Fruit fly (Drosophila melanogaster) whole organism, embryonic: ENCODE data around the gene Rtnl1.

Source experiments
- Adf1 ChIP-seq: fragments of 200-800 bp; sonication (Bioruptor generic); IDR thresholded peaks from 2 replicates; pipeline ENCODE4 v1.3.6; 2022; ENCODE audit warnings: missing biosample characterization, missing genetic modification characterization
- Atf-2 ChIP-seq: fragments of 200-800 bp; sonication (Bioruptor generic); optimal IDR thresholded peaks from 2 replicates; lab custom pipeline; 2016; ENCODE audit warnings: missing biosample characterization, missing genetic modification characterization
- CG10274 ChIP-seq: fragments of 200-800 bp; sonication (Bioruptor generic); optimal IDR thresholded peaks from 3 replicates; lab custom pipeline; 2017; ENCODE audit warnings: missing biosample characterization, mild to moderate bottlenecking, missing genetic modification characterization
- CG11247 ChIP-seq: fragments of 200-800 bp; sonication (Bioruptor generic); IDR thresholded peaks from 2 replicates; pipeline ENCODE4 v1.3.6; 2022; ENCODE audit warnings: missing biosample characterization, missing genetic modification characterization
- CG11504 ChIP-seq: fragments of 200-800 bp; sonication (Bioruptor generic); optimal IDR thresholded peaks from 3 replicates; lab custom pipeline; 2019; ENCODE audit warnings: missing biosample characterization, mild to moderate bottlenecking, missing genetic modification characterization, moderate library complexity
- CG12104 ChIP-seq: fragments of 200-800 bp; sonication (Bioruptor generic); optimal IDR thresholded peaks from 3 replicates; lab custom pipeline; 2016; ENCODE audit warnings: missing biosample characterization, missing genetic modification characterization
- CG15696 ChIP-seq: fragments of 200-800 bp; sonication (Bioruptor generic); optimal IDR thresholded peaks from 2 replicates; lab custom pipeline; 2019; ENCODE audit warnings: missing biosample characterization, mild to moderate bottlenecking, missing genetic modification characterization, moderate library complexity
- CG16813 ChIP-seq: fragments of 200-800 bp; sonication (Bioruptor generic); IDR thresholded peaks from 3 replicates; pipeline ENCODE4 v1.3.6; 2022; ENCODE audit warnings: missing biosample characterization, missing genetic modification characterization; ENCODE audit not compliant: partially characterized antibody
- CG17385 ChIP-seq: fragments of 200-800 bp; sonication (Bioruptor generic); optimal IDR thresholded peaks from 3 replicates; lab custom pipeline; 2018; ENCODE audit warnings: missing biosample characterization, mild to moderate bottlenecking, missing genetic modification characterization
- CG17568 ChIP-seq: fragments of 200-800 bp; sonication (Bioruptor generic); optimal IDR thresholded peaks from 2 replicates; lab custom pipeline; 2018; ENCODE audit warnings: missing biosample characterization, mild to moderate bottlenecking, missing genetic modification characterization, moderate library complexity
- CG18599 ChIP-seq: fragments of 200-800 bp; sonication (Bioruptor generic); optimal IDR thresholded peaks from 3 replicates; lab custom pipeline; 2017; ENCODE audit warnings: missing biosample characterization, missing genetic modification characterization, mild to moderate bottlenecking, moderate library complexity, missing genetic modification reagents
- CG18764 ChIP-seq: fragments of 200-800 bp; sonication (Bioruptor generic); optimal IDR thresholded peaks from 3 replicates; lab custom pipeline; 2016; ENCODE audit warnings: missing biosample characterization, missing genetic modification characterization
- CG2116 ChIP-seq: fragments of 200-800 bp; sonication (Bioruptor generic); optimal IDR thresholded peaks from 3 replicates; lab custom pipeline; 2018; ENCODE audit warnings: missing biosample characterization, mild to moderate bottlenecking, missing genetic modification characterization
- CG2129 ChIP-seq: fragments of 200-800 bp; sonication (Bioruptor generic); IDR thresholded peaks from 2 replicates; pipeline ENCODE4 v1.3.6; 2022; ENCODE audit warnings: missing biosample characterization, missing genetic modification characterization; ENCODE audit not compliant: partially characterized antibody
- CG2678 ChIP-seq: fragments of 200-800 bp; sonication (Bioruptor generic); optimal IDR thresholded peaks from 3 replicates; lab custom pipeline; 2019; ENCODE audit warnings: missing biosample characterization, mild to moderate bottlenecking, missing genetic modification characterization, moderate library complexity
- CG30403 ChIP-seq: fragments of 200-800 bp; sonication (Bioruptor generic); optimal IDR thresholded peaks from 3 replicates; lab custom pipeline; 2016; ENCODE audit warnings: missing biosample characterization, missing genetic modification characterization
- CG3163 ChIP-seq: fragments of 200-800 bp; sonication (Bioruptor generic); optimal IDR thresholded peaks from 3 replicates; lab custom pipeline; 2016; ENCODE audit warnings: missing biosample characterization, missing genetic modification characterization
- CG42726 ChIP-seq: fragments of 200-800 bp; sonication (Bioruptor generic); IDR thresholded peaks from 2 replicates; pipeline ENCODE4 v1.3.6; 2022; ENCODE audit warnings: missing biosample characterization, missing genetic modification characterization; ENCODE audit not compliant: partially characterized antibody
- CG6791 ChIP-seq: fragments of 200-800 bp; sonication (Bioruptor generic); IDR thresholded peaks from 3 replicates; pipeline ENCODE4 v1.3.6; 2022; ENCODE audit warnings: missing biosample characterization, missing genetic modification characterization; ENCODE audit not compliant: partially characterized antibody
- CG6854 ChIP-seq: fragments of 200-800 bp; sonication (Bioruptor generic); optimal IDR thresholded peaks from 3 replicates; lab custom pipeline; 2017; ENCODE audit warnings: missing biosample characterization, mild to moderate bottlenecking, missing genetic modification characterization
- CG8359 ChIP-seq: fragments of 200-800 bp; sonication (Bioruptor generic); optimal IDR thresholded peaks from 2 replicates; lab custom pipeline; 2017; ENCODE audit warnings: missing biosample characterization, mild to moderate bottlenecking, missing genetic modification characterization, borderline replicate concordance
- CG8478 ChIP-seq: fragments of >200 bp; optimal IDR thresholded peaks from 2 replicates; lab custom pipeline; 2018
- Camta ChIP-seq: fragments of 200-800 bp; sonication (Bioruptor generic); optimal IDR thresholded peaks from 2 replicates; lab custom pipeline; 2016; ENCODE audit warnings: missing biosample characterization, missing genetic modification characterization
- CoRest ChIP-seq: fragments of 200-800 bp; sonication (Bioruptor generic); optimal IDR thresholded peaks from 3 replicates; lab custom pipeline; 2018; ENCODE audit warnings: missing biosample characterization, mild to moderate bottlenecking, missing genetic modification characterization, moderate library complexity
- Dip3 ChIP-seq: fragments of 200-800 bp; sonication (Bioruptor generic); optimal IDR thresholded peaks from 3 replicates; lab custom pipeline; 2016; ENCODE audit warnings: missing biosample characterization, missing genetic modification characterization
- HLH3B ChIP-seq: fragments of 200-800 bp; sonication (Bioruptor generic); IDR thresholded peaks from 2 replicates; pipeline ENCODE4 v1.3.6; 2022; ENCODE audit warnings: missing biosample characterization, missing genetic modification characterization
- Sox102F ChIP-seq: fragments of 200-800 bp; sonication (Bioruptor generic); optimal IDR thresholded peaks from 2 replicates; lab custom pipeline; 2018; ENCODE audit warnings: missing biosample characterization, mild to moderate bottlenecking, missing genetic modification characterization, moderate library complexity
- Taf1 ChIP-seq: fragments of 200-800 bp; sonication (Bioruptor generic); IDR thresholded peaks from 2 replicates; pipeline ENCODE4 v1.3.6; 2022; ENCODE audit warnings: missing biosample characterization, missing genetic modification characterization
- Tbp ChIP-seq: fragments of >200 bp; optimal IDR thresholded peaks from 2 replicates; lab custom pipeline; 2018; ENCODE audit warnings: missing biosample characterization, missing genetic modification characterization
- az2 ChIP-seq: fragments of 200-800 bp; sonication (Bioruptor generic); optimal IDR thresholded peaks from 3 replicates; lab custom pipeline; 2016; ENCODE audit warnings: missing biosample characterization, missing genetic modification characterization
- bigmax ChIP-seq: fragments of 200-800 bp; sonication (Bioruptor generic); optimal IDR thresholded peaks from 2 replicates; lab custom pipeline; 2018; ENCODE audit warnings: missing biosample characterization, mild to moderate bottlenecking, missing genetic modification characterization
- br ChIP-seq: fragments of >200 bp; optimal IDR thresholded peaks from 2 replicates; lab custom pipeline; 2017
- caup ChIP-seq: fragments of 200-800 bp; sonication (Bioruptor generic); optimal IDR thresholded peaks from 3 replicates; lab custom pipeline; 2017; ENCODE audit warnings: missing biosample characterization, mild to moderate bottlenecking, missing genetic modification characterization, moderate library complexity; ENCODE audit not compliant: severe bottlenecking
- croc ChIP-seq: fragments of 200-800 bp; sonication (Bioruptor generic); conservative IDR thresholded peaks from 3 replicates; pipeline ENCODE4 v1.3.6; 2022; ENCODE audit warnings: missing biosample characterization, missing genetic modification characterization
- danr ChIP-seq: fragments of 200-800 bp; sonication (Bioruptor generic); IDR thresholded peaks from 2 replicates; pipeline ENCODE4 v1.3.6; 2022; ENCODE audit warnings: missing biosample characterization, missing genetic modification characterization
- dati ChIP-seq: fragments of 200-800 bp; sonication (Bioruptor generic); IDR thresholded peaks from 2 replicates; pipeline ENCODE4 v1.3.6; 2022; ENCODE audit warnings: missing biosample characterization, missing genetic modification characterization
- fru ChIP-seq: fragments of >200 bp; optimal IDR thresholded peaks from 2 replicates; lab custom pipeline; 2017
- gcm ChIP-seq: fragments of 200-800 bp; sonication (Bioruptor generic); optimal IDR thresholded peaks from 2 replicates; lab custom pipeline; 2019; ENCODE audit warnings: missing biosample characterization, mild to moderate bottlenecking, missing genetic modification characterization, moderate library complexity
- jigr1 ChIP-seq: fragments of 200-800 bp; sonication (Bioruptor generic); IDR thresholded peaks from 3 replicates; pipeline ENCODE4 v1.3.6; 2022; ENCODE audit warnings: missing biosample characterization, missing genetic modification characterization
- lov ChIP-seq, 2 experiments: fragments of 200-800 bp in 1 of 2; fragments of >200 bp in 1 of 2; sonication (Bioruptor generic) in 1 of 2; IDR thresholded peaks in 1 of 2; optimal IDR thresholded peaks in 1 of 2; 2 replicates in 1 of 2; 3 replicates in 1 of 2; pipeline versions ENCODE4 v1.3.6 to Lab custom; 2017 to 2022; ENCODE audit warnings: missing biosample characterization in 1 of 2, missing genetic modification characterization in 1 of 2
- nerfin-2 ChIP-seq: fragments of 200-800 bp; sonication (Bioruptor generic); IDR thresholded peaks from 2 replicates; pipeline ENCODE4 v1.3.6; 2022; ENCODE audit warnings: missing biosample characterization, missing genetic modification characterization; ENCODE audit not compliant: partially characterized antibody
- otp ChIP-seq: fragments of 200-800 bp; sonication (Bioruptor generic); IDR thresholded peaks from 3 replicates; pipeline ENCODE4, ENCODE4 v1.3.6; 2022; ENCODE audit warnings: missing biosample characterization, missing genetic modification characterization
- p53 ChIP-seq: fragments of 200-800 bp; sonication (Bioruptor generic); optimal IDR thresholded peaks from 2 replicates; lab custom pipeline; 2016; ENCODE audit warnings: missing biosample characterization, missing genetic modification characterization
- sim ChIP-seq: fragments of 200-800 bp; sonication (Bioruptor generic); IDR thresholded peaks from 2 replicates; pipeline ENCODE4 v1.3.6; 2022; ENCODE audit warnings: missing biosample characterization, missing genetic modification characterization
- sima ChIP-seq: fragments of 200-800 bp; sonication (Bioruptor generic); optimal IDR thresholded peaks from 2 replicates; lab custom pipeline; 2016; ENCODE audit warnings: missing biosample characterization, missing genetic modification characterization
- sisA ChIP-seq: fragments of 200-800 bp; sonication (Bioruptor generic); IDR thresholded peaks from 2 replicates; pipeline ENCODE4 v1.3.6; 2022; ENCODE audit warnings: missing biosample characterization, missing genetic modification characterization
- slou ChIP-seq: fragments of 200-800 bp; sonication (Bioruptor generic); optimal IDR thresholded peaks from 3 replicates; lab custom pipeline; 2016; ENCODE audit warnings: missing biosample characterization, missing genetic modification characterization
- ssp ChIP-seq: fragments of 200-800 bp; sonication (Bioruptor generic); IDR thresholded peaks from 2 replicates; pipeline ENCODE4 v1.3.6; 2022; ENCODE audit warnings: missing biosample characterization, missing genetic modification characterization
- wor ChIP-seq: fragments of 200-800 bp; sonication (Bioruptor generic); IDR thresholded peaks from 2 replicates; pipeline ENCODE4 v1.3.6; 2022; ENCODE audit warnings: missing biosample characterization, missing genetic modification characterization
- zen2 ChIP-seq: fragments of 200-800 bp; sonication (Bioruptor generic); IDR thresholded peaks from 3 replicates; pipeline ENCODE4 v1.3.6; 2022; ENCODE audit warnings: missing biosample characterization, missing genetic modification characterization; ENCODE audit not compliant: partially characterized antibody
- zfh2 ChIP-seq: fragments of 200-800 bp; sonication (Bioruptor generic); optimal IDR thresholded peaks from 2 replicates; lab custom pipeline; 2016; ENCODE audit warnings: missing biosample characterization, missing genetic modification characterization

Gene Rtnl1

dm6 chr2L:4973731-4974415, 35.6 kb downstream of the Rtnl1 start, which contains the start of gene mRpL28 (continued):
- TF ChIP-seq CG42726 (GFP tag; lab: Robert Waterston, UW) (no peak), CG17568 (no peak), bigmax (GFP tag; lab: Kevin White, UChicago) (no peak), p53 (no peak), lov (optimal IDR thresholded peaks at IDR 0.05; lab: Kevin White, UChicago) (no peak), lov (GFP tag; IDR thresholded peaks at IDR 0.05; lab: Robert Waterston, UW) (no peak), CG15696 (tag; lab: Kevin White, UChicago) (no peak), CG10274 (GFP tag; lab: Kevin White, UChicago) (no peak), nerfin-2 (GFP tag; lab: Robert Waterston, UW) (no peak), CG11504 (no peak), CoRest (tag; lab: Kevin White, UChicago) (peak; percentile 26), CG30403 (no peak), CG18764 (GFP tag; lab: Kevin White, UChicago) (no peak), CG18599 (GFP tag; lab: Kevin White, UChicago) (no peak), Camta (GFP tag; lab: Kevin White, UChicago) (no peak), CG3163 (GFP tag; lab: Kevin White, UChicago) (no peak), CG12104 (no peak), zfh2 (GFP tag; lab: Kevin White, UChicago) (no peak), CG8359 (no peak), jigr1 (GFP tag; lab: Robert Waterston, UW) (no peak), Dip3 (GFP tag; lab: Kevin White, UChicago) (peak; percentile 26), sim (GFP tag; lab: Robert Waterston, UW) (no peak), CG6791 (GFP tag; lab: Robert Waterston, UW) (no peak), CG16813 (peak; percentile 20; the same call in 1 of the 3 replicates), CG2129 (GFP tag; lab: Robert Waterston, UW) (no peak), slou (GFP tag; lab: Kevin White, UChicago) (no peak), Tbp (GFP tag; lab: Kevin White, UChicago) (no peak), sisA (GFP tag; lab: Robert Waterston, UW) (no peak), CG17385 (GFP tag; lab: Kevin White, UChicago) (peak; percentile 98), Adf1 (no peak; the same call in 1 of the 2 replicates), Taf1 (GFP tag; lab: Robert Waterston, UW) (no peak), az2 (GFP tag; lab: Kevin White, UChicago) (no peak), br (lab: Kevin White, UChicago) (no peak), caup (no peak), croc (GFP tag; lab: Robert Waterston, UW) (no peak), HLH3B (GFP tag; lab: Robert Waterston, UW) (no peak), Atf-2 (GFP tag; lab: Kevin White, UChicago) (no peak), Sox102F (GFP tag; lab: Kevin White, UChicago) (no peak), otp (no peak), gcm (GFP tag; lab: Kevin White, UChicago) (no peak), CG2678 (tag; lab: Kevin White, UChicago) (no peak), zen2 (no peak; the same call in 2 of the 3 replicates), danr (no peak), wor (no peak), dati (GFP tag; lab: Robert Waterston, UW) (no peak), CG8478 (lab: Kevin White, UChicago) (no peak), ssp (GFP tag; lab: Robert Waterston, UW) (no peak), CG2116 (no peak), fru (no peak), CG11247 (GFP tag; lab: Robert Waterston, UW) (no peak), sima (GFP tag; lab: Kevin White, UChicago) (no peak), CG6854 (GFP tag; lab: Kevin White, UChicago) (no peak)
